Fruit fly (Drosophila melanogaster): ENCODE data around the gene Paip2.

dm6 chr3R:12995047-12995446 is 14.5 kb downstream of the Paip2 start, which contains the start of gene yellow-f2:
- no peak for TF ChIP-seq Ets21C (GFP tag; optimal IDR thresholded peaks at IDR 0.05)
- TF ChIP-seq Met (GFP tag; optimal IDR thresholded peaks at IDR 0.05), result no peak
- no peak for TF ChIP-seq Eip75B (GFP tag; optimal IDR thresholded peaks at IDR 0.05)

Data from whole organism, prepupa.